Fruit fly (Drosophila melanogaster) whole organism: ENCODE measurements around the gene CG42237.

ENCODE experiments used
- CG8478 ChIP-seq: fragments of >200 bp; optimal IDR thresholded peaks from 2 replicates; lab custom pipeline; 2018; ENCODE audit warnings: inconsistent platforms
- Dll ChIP-seq: fragments of >200 bp; optimal IDR thresholded peaks from 2 replicates; lab custom pipeline; 2017
- EcR ChIP-seq, 2 experiments: fragments of >200 bp; optimal IDR thresholded peaks; 2 replicates each; lab custom pipeline; 2017; ENCODE audit warnings: missing biosample characterization in 2 of 2, missing genetic modification characterization in 2 of 2, missing genetic modification reagents in 2 of 2
- pan ChIP-seq: fragments of >200 bp; optimal IDR thresholded peaks from 2 replicates; lab custom pipeline; 2017
- psq ChIP-seq: fragments of >200 bp; optimal IDR thresholded peaks from 2 replicates; lab custom pipeline; 2017
- usp ChIP-seq: fragments of >200 bp; optimal IDR thresholded peaks from 2 replicates; lab custom pipeline; 2017; ENCODE audit warnings: missing biosample characterization, missing genetic modification characterization, mixed read lengths

dm6 chrX:13104571-13104970 is 10.4 kb upstream of the CG42237 start:
- TF ChIP-seq EcR (GFP tag; optimal IDR thresholded peaks at IDR 0.05; lab: Kevin White, UChicago) (no peak), Dll (lab: Kevin White, UChicago) (no peak), CG8478 (lab: Kevin White, UChicago) (no peak), usp (GFP tag; lab: Kevin White, UChicago) (no peak), pan (lab: Kevin White, UChicago) (no peak), psq (lab: Kevin White, UChicago) (no peak)
